Worm (Caenorhabditis elegans) whole organism, young adult: ENCODE measurements around the gene F26D11.12.

Experiments
- B0019.2 ChIP-seq: fragments of 200-800 bp; sonication (Bioruptor generic); conservative IDR thresholded peaks from 2 replicates; pipeline ENCODE4 v1.3.6; 2022; ENCODE audit warnings: missing genetic modification reagents, missing genetic modification characterization, missing compliant biosample characterization
- B0336.3 ChIP-seq: fragments of 200-800 bp; sonication (Bioruptor generic); IDR thresholded peaks from 2 replicates; pipeline ENCODE4 v1.3.6; 2022; ENCODE audit warnings: missing genetic modification characterization, missing compliant biosample characterization
- C06A6.2 ChIP-seq: fragments of 200-800 bp; sonication (Bioruptor generic); conservative IDR thresholded peaks from 2 replicates; pipeline ENCODE4 v1.3.6; 2022; ENCODE audit warnings: missing genetic modification characterization, missing compliant biosample characterization
- C17E4.6 ChIP-seq: fragments of 200-800 bp; sonication (Bioruptor generic); IDR thresholded peaks from 2 replicates; pipeline ENCODE4 v1.3.6; 2022; ENCODE audit warnings: missing genetic modification reagents, missing genetic modification characterization, missing compliant biosample characterization
- F10E7.11 ChIP-seq: sonication (generic microtip); optimal IDR thresholded peaks from 2 replicates; lab custom pipeline; 2017; ENCODE audit warnings: mild to moderate bottlenecking, missing genetic modification characterization, moderate library complexity, missing compliant biosample characterization
- F57A8.1 ChIP-seq: fragments of 200-800 bp; sonication (Bioruptor generic); optimal IDR thresholded peaks from 2 replicates; lab custom pipeline; 2018; ENCODE audit warnings: mild to moderate bottlenecking, missing genetic modification characterization, moderate library complexity, missing compliant biosample characterization
- T07F8.4 ChIP-seq: sonication (generic microtip); optimal IDR thresholded peaks from 2 replicates; lab custom pipeline; 2016; ENCODE audit warnings: mild to moderate bottlenecking, missing genetic modification characterization, moderate library complexity, missing compliant biosample characterization
- T26A5.8 ChIP-seq: sonication (generic microtip); optimal IDR thresholded peaks from 2 replicates; lab custom pipeline; 2016; ENCODE audit warnings: missing genetic modification characterization, missing compliant biosample characterization
- aptf-2 ChIP-seq: fragments of 200-800 bp; sonication (Bioruptor generic); conservative IDR thresholded peaks from 2 replicates; pipeline ENCODE4 v1.3.6; 2022; ENCODE audit warnings: missing genetic modification reagents, missing genetic modification characterization, missing compliant biosample characterization
- atf-7 ChIP-seq: sonication (generic microtip); optimal IDR thresholded peaks from 2 replicates; lab custom pipeline; 2017; ENCODE audit warnings: mild to moderate bottlenecking, missing genetic modification characterization, missing compliant biosample characterization
- attf-5 ChIP-seq: fragments of 200-800 bp; sonication (Bioruptor generic); optimal IDR thresholded peaks from 2 replicates; lab custom pipeline; 2018; ENCODE audit warnings: mild to moderate bottlenecking, missing genetic modification characterization, missing compliant biosample characterization
- attf-6 ChIP-seq: fragments of 200-800 bp; sonication (Bioruptor generic); IDR thresholded peaks from 2 replicates; pipeline ENCODE4 v1.3.6; 2022; ENCODE audit warnings: missing genetic modification reagents, missing genetic modification characterization, missing compliant biosample characterization
- bed-2 ChIP-seq: fragments of 200-800 bp; sonication (Bioruptor generic); IDR thresholded peaks from 2 replicates; pipeline ENCODE4 v1.3.6; 2022; ENCODE audit warnings: missing genetic modification reagents, missing genetic modification characterization, missing compliant biosample characterization
- ceh-40 ChIP-seq: fragments of 200-800 bp; sonication (Bioruptor generic); IDR thresholded peaks from 2 replicates; pipeline ENCODE4 v1.3.6; 2022; ENCODE audit warnings: missing genetic modification characterization, missing compliant biosample characterization
- ceh-79 ChIP-seq: sonication (generic microtip); optimal IDR thresholded peaks from 2 replicates; lab custom pipeline; 2017; ENCODE audit warnings: mild to moderate bottlenecking, missing genetic modification characterization, missing compliant biosample characterization
- dox-1 ChIP-seq: fragments of 200-800 bp; sonication (Bioruptor generic); IDR thresholded peaks from 2 replicates; pipeline ENCODE4 v1.3.6; 2022; ENCODE audit warnings: missing genetic modification reagents, missing genetic modification characterization, missing compliant biosample characterization
- dpl-1 ChIP-seq: fragments of 150-350 bp; optimal IDR thresholded peaks from 2 replicates; lab custom pipeline; 2014; ENCODE audit warnings: missing biosample characterization, missing genetic modification reagents, missing genetic modification characterization
- efl-1 ChIP-seq: fragments of 150-350 bp; optimal IDR thresholded peaks from 2 replicates; lab custom pipeline; 2014; ENCODE audit warnings: missing biosample characterization, missing genetic modification reagents, missing genetic modification characterization
- egl-18 ChIP-seq: fragments of 200-800 bp; sonication (Bioruptor generic); IDR thresholded peaks from 2 replicates; pipeline ENCODE4 v1.3.6; 2022; ENCODE audit warnings: missing genetic modification reagents, missing genetic modification characterization, missing compliant biosample characterization
- ekl-4 ChIP-seq: fragments of 200-800 bp; sonication (Bioruptor generic); IDR thresholded peaks from 2 replicates; pipeline ENCODE4 v1.3.6; 2022; ENCODE audit warnings: missing genetic modification reagents, missing genetic modification characterization, missing compliant biosample characterization
- ets-4 ChIP-seq: fragments of 200-800 bp; sonication (Bioruptor generic); optimal IDR thresholded peaks from 2 replicates; lab custom pipeline; 2018; ENCODE audit warnings: mild to moderate bottlenecking, missing genetic modification characterization, missing compliant biosample characterization
- hrde-1 ChIP-seq: sonication (generic microtip); optimal IDR thresholded peaks from 2 replicates; lab custom pipeline; 2016; ENCODE audit warnings: missing genetic modification characterization, mild to moderate bottlenecking, missing compliant biosample characterization, moderate library complexity, missing genotype, missing genetic modification reagents, borderline replicate concordance
- lin-35 ChIP-seq, 3 experiments: fragments of 150-350 bp in 2 of 3; sonication (generic microtip) in 1 of 3; optimal IDR thresholded peaks; 2 replicates each; lab custom pipeline; 2014 to 2018; ENCODE audit warnings: missing biosample characterization in 3 of 3, missing genetic modification characterization in 3 of 3, missing genetic modification reagents in 3 of 3
- madf-3 ChIP-seq: fragments of 200-800 bp; sonication (Bioruptor generic); IDR thresholded peaks from 2 replicates; pipeline ENCODE4 v1.3.6; 2022; ENCODE audit warnings: missing genetic modification reagents, missing genetic modification characterization, missing compliant biosample characterization
- mel-28 ChIP-seq: sonication (generic microtip); optimal IDR thresholded peaks from 2 replicates; lab custom pipeline; 2016; ENCODE audit warnings: borderline replicate concordance, mild to moderate bottlenecking, missing genetic modification characterization, missing compliant biosample characterization
- mxl-1 ChIP-seq: sonication (generic microtip); optimal IDR thresholded peaks from 2 replicates; lab custom pipeline; 2016; ENCODE audit warnings: missing genetic modification characterization, missing compliant biosample characterization
- nfya-1 ChIP-seq: sonication (generic microtip); optimal IDR thresholded peaks from 2 replicates; lab custom pipeline; 2017; ENCODE audit warnings: antibody characterized with exemption, missing compliant biosample characterization, missing genetic modification characterization, borderline replicate concordance; ENCODE audit not compliant: insufficient read depth
- pha-4 ChIP-seq: fragments of 150-350 bp; sonication (generic microtip); optimal IDR thresholded peaks from 2 replicates; lab custom pipeline; 2014; ENCODE audit warnings: missing biosample characterization, missing genetic modification reagents, missing genetic modification characterization
- repo-1 ChIP-seq: sonication (generic microtip); optimal IDR thresholded peaks from 2 replicates; lab custom pipeline; 2017; ENCODE audit warnings: mild to moderate bottlenecking, missing genetic modification characterization, missing compliant biosample characterization
- rpc-1 ChIP-seq, 2 experiments: fragments of 150-350 bp in 1 of 2; sonication (generic microtip) in 1 of 2; optimal IDR thresholded peaks; 2 replicates each; lab custom pipeline; 2014 to 2018; ENCODE audit warnings: missing biosample characterization in 1 of 2, missing genetic modification characterization in 1 of 2, missing genetic modification reagents in 1 of 2, missing genotype in 1 of 2
- sdz-38 ChIP-seq: sonication (generic microtip); optimal IDR thresholded peaks from 2 replicates; lab custom pipeline; 2016; ENCODE audit warnings: missing genotype, missing genetic modification characterization, missing compliant biosample characterization
- snpc-1.1 ChIP-seq: sonication (generic microtip); optimal IDR thresholded peaks from 2 replicates; lab custom pipeline; 2017; ENCODE audit warnings: missing genetic modification characterization, mild to moderate bottlenecking, missing compliant biosample characterization, antibody characterized with exemption, moderate library complexity, missing genotype, missing genetic modification reagents; ENCODE audit not compliant: insufficient read depth
- snpc-3.4 ChIP-seq: sonication (generic microtip); optimal IDR thresholded peaks from 2 replicates; lab custom pipeline; 2017; ENCODE audit warnings: missing genetic modification characterization, mild to moderate bottlenecking, missing compliant biosample characterization, antibody characterized with exemption, moderate library complexity, missing genotype, missing genetic modification reagents
- snpc-4 ChIP-seq, 5 experiments: fragments of 150-350 bp in 1 of 5; sonication (generic microtip) in 4 of 5; optimal IDR thresholded peaks; 2 replicates each; lab custom pipeline; 2014 to 2018; ENCODE audit warnings: missing genetic modification characterization in 5 of 5, missing biosample characterization in 3 of 5, antibody characterized with exemption in 2 of 5, mild to moderate bottlenecking in 2 of 5, missing compliant biosample characterization in 2 of 5, missing genotype in 2 of 5, moderate library complexity in 2 of 5, missing genetic modification reagents in 1 of 5
- sptf-2 ChIP-seq: fragments of 200-800 bp; sonication (Bioruptor generic); optimal IDR thresholded peaks from 2 replicates; lab custom pipeline; 2018; ENCODE audit warnings: mild to moderate bottlenecking, missing genetic modification characterization, missing compliant biosample characterization
- tbx-9 ChIP-seq: sonication (generic microtip); optimal IDR thresholded peaks from 2 replicates; lab custom pipeline; 2016; ENCODE audit warnings: borderline replicate concordance, missing genetic modification characterization, inconsistent platforms, missing compliant biosample characterization
- zfh-2 ChIP-seq: fragments of 200-800 bp; sonication (Bioruptor generic); conservative IDR thresholded peaks from 2 replicates; pipeline ENCODE4 v1.3.6; 2022; ENCODE audit warnings: missing genetic modification reagents, missing genetic modification characterization, missing compliant biosample characterization
- zim-3 ChIP-seq: sonication (generic microtip); optimal IDR thresholded peaks from 2 replicates; lab custom pipeline; 2017; ENCODE audit warnings: mild to moderate bottlenecking, missing genetic modification characterization, moderate library complexity, missing compliant biosample characterization
- ztf-22 ChIP-seq: fragments of 200-800 bp; sonication (Bioruptor generic); optimal IDR thresholded peaks from 2 replicates; lab custom pipeline; 2018; ENCODE audit warnings: mild to moderate bottlenecking, missing genetic modification characterization, moderate library complexity, missing compliant biosample characterization
- ztf-25 ChIP-seq: fragments of 200-800 bp; sonication (Bioruptor generic); IDR thresholded peaks from 2 replicates; pipeline ENCODE4 v1.3.6; 2022; ENCODE audit warnings: missing genetic modification reagents, missing genetic modification characterization, missing compliant biosample characterization

Gene F26D11.12

ce11 chrV:7970519-7970918, 15.4 kb upstream of the F26D11.12 start:
- TF ChIP-seq dpl-1 (no peak), T07F8.4 (tag; lab: Kevin White, UChicago) (no peak), attf-6 (no peak), snpc-4 (GFP tag; optimal IDR thresholded peaks at IDR 0.05; lab: Kevin White, UChicago) (no peak), snpc-4 (tag; optimal IDR thresholded peaks at IDR 0.05; lab: Kevin White, UChicago) (no peak), F57A8.1 (GFP tag; lab: Kevin White, UChicago) (no peak), ekl-4 (GFP tag; lab: Robert Waterston, UW) (no peak), C17E4.6 (GFP tag; lab: Robert Waterston, UW) (no peak), pha-4 (tag; lab: Kevin White, UChicago) (no peak), repo-1 (tag; lab: Kevin White, UChicago) (no peak), zfh-2 (GFP tag; lab: Robert Waterston, UW) (no peak)

ce11 chrV:7969107-7969506, 14.0 kb upstream of the F26D11.12 start, which contains the start of gene che-7:
TSS of gene che-7 (minus strand) at chrV:7969207.
- TF ChIP-seq ztf-22 (GFP tag; lab: Kevin White, UChicago): no peak
- TF ChIP-seq sptf-2: no peak
- TF ChIP-seq mel-28 (tag; lab: Kevin White, UChicago): no peak
- TF ChIP-seq aptf-2 (GFP tag; lab: Robert Waterston, UW): no peak
- no peak for TF ChIP-seq lin-35 (GFP tag; optimal IDR thresholded peaks at IDR 0.05; lab: Kevin White, UChicago)
- TF ChIP-seq ztf-25 (GFP tag; lab: Robert Waterston, UW): no peak
- TF ChIP-seq snpc-3.4 (tag; lab: Kevin White, UChicago): no peak
- no peak for TF ChIP-seq T07F8.4 (tag; lab: Kevin White, UChicago)
- TF ChIP-seq efl-1 (GFP tag; lab: Kevin White, UChicago): no peak
- TF ChIP-seq B0336.3: no peak
- TF ChIP-seq madf-3: no peak
- no peak for TF ChIP-seq hrde-1
- TF ChIP-seq atf-7 (tag; lab: Kevin White, UChicago): no peak
- no peak for TF ChIP-seq bed-2 (GFP tag; lab: Robert Waterston, UW)
- no peak for TF ChIP-seq T26A5.8 (tag; lab: Kevin White, UChicago)
- TF ChIP-seq nfya-1 (tag; lab: Kevin White, UChicago): no peak
- TF ChIP-seq B0019.2 (GFP tag; lab: Robert Waterston, UW): no peak
- no peak for TF ChIP-seq F10E7.11 (tag; lab: Kevin White, UChicago)
- no peak for TF ChIP-seq C06A6.2 (GFP tag; lab: Robert Waterston, UW)

DNA sequence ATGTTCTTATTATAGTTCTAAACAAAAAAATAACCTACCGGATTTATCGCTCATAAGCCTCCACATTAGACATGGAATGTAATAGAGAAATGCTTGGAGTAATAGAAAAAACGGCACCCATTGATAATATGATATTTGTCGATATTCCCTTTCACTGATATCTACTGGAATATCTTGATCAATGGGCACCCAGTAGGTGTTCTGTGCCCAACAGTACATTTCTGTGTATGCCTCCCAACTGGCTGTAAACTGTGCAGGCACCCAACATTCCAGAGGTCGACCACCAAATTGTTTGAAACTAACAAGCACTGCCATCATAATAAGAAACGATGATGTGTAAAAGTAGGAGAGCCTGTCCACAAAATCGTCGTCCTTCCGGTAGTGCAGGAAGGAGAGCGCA, 9.3 kb upstream of the F26D11.12 start:
- no peak for TF ChIP-seq dox-1 (GFP tag; lab: Robert Waterston, UW)
- TF ChIP-seq sdz-38 (tag; lab: Kevin White, UChicago): no peak
- no peak for TF ChIP-seq ceh-79 (tag; lab: Kevin White, UChicago)
- no peak for TF ChIP-seq snpc-1.1 (tag; lab: Kevin White, UChicago)
- no peak for TF ChIP-seq attf-5 (GFP tag; lab: Kevin White, UChicago)
- TF ChIP-seq snpc-4 (GFP tag; optimal IDR thresholded peaks at IDR 0.05; lab: Kevin White, UChicago): no peak
- no peak for TF ChIP-seq snpc-4 (tag; optimal IDR thresholded peaks at IDR 0.05; lab: Kevin White, UChicago)
- TF ChIP-seq zim-3: no peak
- no peak for TF ChIP-seq tbx-9 (tag; lab: Kevin White, UChicago)
- TF ChIP-seq ets-4 (GFP tag; lab: Kevin White, UChicago): no peak
- no peak for TF ChIP-seq rpc-1 (optimal IDR thresholded peaks at IDR 0.05; lab: Kevin White, UChicago)
- no peak for TF ChIP-seq rpc-1 (tag; optimal IDR thresholded peaks at IDR 0.05; lab: Kevin White, UChicago)
- TF ChIP-seq ceh-40 (GFP tag; lab: Robert Waterston, UW): no peak
- TF ChIP-seq egl-18 (GFP tag; lab: Robert Waterston, UW): no peak
- no peak for TF ChIP-seq mxl-1
